Worm (Caenorhabditis elegans): Measurements from ENCODE around the gene twk-36.

DNA sequence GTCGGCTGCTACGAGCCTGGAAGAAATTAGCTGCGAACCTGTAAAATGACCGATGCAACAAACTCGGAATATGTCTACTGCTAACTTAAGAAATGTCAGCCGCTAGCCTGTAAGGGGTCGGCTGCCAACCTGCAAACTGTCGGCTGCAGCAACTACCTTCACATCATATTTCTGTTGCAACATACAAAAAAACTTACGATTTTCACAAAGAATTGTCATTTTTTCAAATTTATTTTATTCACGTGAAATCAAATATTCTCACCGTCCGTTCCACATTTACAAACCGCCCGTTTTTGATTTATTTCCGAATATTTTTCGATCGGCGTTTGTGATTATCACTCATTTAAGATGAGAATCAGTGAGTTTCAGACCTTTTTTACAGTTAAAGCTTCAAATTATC is 47.2 kb downstream of the twk-36 start, which contains the start of gene Y26G10.6:
- TF ChIP-seq Y53F4B.3 (GFP tag; IDR thresholded peaks at IDR 0.05) (no peak), T07F8.4 (tag; optimal IDR thresholded peaks at IDR 0.05) (no peak), ztf-3 (GFP tag; optimal IDR thresholded peaks at IDR 0.05) (no peak), ama-1 (optimal IDR thresholded peaks at IDR 0.05) (no peak), ama-1 (GFP tag; optimal IDR thresholded peaks at IDR 0.05) (no peak), D2030.7 (GFP tag; IDR thresholded peaks at IDR 0.05) (no peak), cebp-1 (GFP tag; IDR thresholded peaks at IDR 0.05) (no peak), cebp-1 (tag; optimal IDR thresholded peaks at IDR 0.05) (no peak), B0261.1 (tag; optimal IDR thresholded peaks at IDR 0.05) (no peak), F22D6.2 (tag; optimal IDR thresholded peaks at IDR 0.05) (no peak), snpc-4 (GFP tag; optimal IDR thresholded peaks at IDR 0.05) (no peak), snpc-4 (tag; optimal IDR thresholded peaks at IDR 0.05) (no peak)

All from whole organism, young adult.